Worm (Caenorhabditis elegans) whole organism, L3 larva: ENCODE results near the gene tmed-4.

Experiments used
- ZK546.5 ChIP-seq: sonication (generic microtip); optimal IDR thresholded peaks from 2 replicates; lab custom pipeline; 2017; ENCODE audit warnings: missing biosample characterization, missing genetic modification characterization
- ceh-9 ChIP-seq: sonication (generic microtip); optimal IDR thresholded peaks from 2 replicates; lab custom pipeline; 2018; ENCODE audit warnings: missing biosample characterization, missing genetic modification characterization
- elt-1 ChIP-seq: fragments of 150-350 bp; optimal IDR thresholded peaks from 2 replicates; lab custom pipeline; 2014; ENCODE audit warnings: missing biosample characterization, missing genetic modification characterization
- elt-3 ChIP-seq, 3 experiments: fragments of 150-350 bp in 1 of 3; sonication (generic microtip) in 2 of 3; optimal IDR thresholded peaks; 2 replicates in 2 of 3; 4 replicates in 1 of 3; lab custom pipeline; 2014 to 2017; ENCODE audit warnings: missing biosample characterization in 3 of 3, missing genetic modification characterization in 3 of 3
- eor-1 ChIP-seq, 2 experiments: fragments of 150-350 bp; optimal IDR thresholded peaks; 2 replicates each; lab custom pipeline; 2014 to 2018; ENCODE audit warnings: missing biosample characterization in 2 of 2, missing genetic modification characterization in 2 of 2
- fkh-10 ChIP-seq: sonication (generic microtip); optimal IDR thresholded peaks from 2 replicates; lab custom pipeline; 2017; ENCODE audit warnings: missing biosample characterization, missing genetic modification reagents, missing genetic modification characterization
- nhr-237 ChIP-seq: fragments of 150-350 bp; optimal IDR thresholded peaks from 2 replicates; lab custom pipeline; 2014; ENCODE audit warnings: missing biosample characterization, missing genetic modification characterization
- nhr-67 ChIP-seq: fragments of 150-350 bp; optimal IDR thresholded peaks from 2 replicates; lab custom pipeline; 2014; ENCODE audit warnings: missing biosample characterization, missing genetic modification characterization
- pha-4 ChIP-seq: fragments of 150-350 bp; optimal IDR thresholded peaks from 2 replicates; lab custom pipeline; 2014; ENCODE audit warnings: missing biosample characterization, missing genetic modification reagents, missing genetic modification characterization
- unc-39 ChIP-seq: sonication (generic microtip); optimal IDR thresholded peaks from 4 replicates; lab custom pipeline; 2017; ENCODE audit warnings: missing biosample characterization, missing genetic modification characterization

DNA sequence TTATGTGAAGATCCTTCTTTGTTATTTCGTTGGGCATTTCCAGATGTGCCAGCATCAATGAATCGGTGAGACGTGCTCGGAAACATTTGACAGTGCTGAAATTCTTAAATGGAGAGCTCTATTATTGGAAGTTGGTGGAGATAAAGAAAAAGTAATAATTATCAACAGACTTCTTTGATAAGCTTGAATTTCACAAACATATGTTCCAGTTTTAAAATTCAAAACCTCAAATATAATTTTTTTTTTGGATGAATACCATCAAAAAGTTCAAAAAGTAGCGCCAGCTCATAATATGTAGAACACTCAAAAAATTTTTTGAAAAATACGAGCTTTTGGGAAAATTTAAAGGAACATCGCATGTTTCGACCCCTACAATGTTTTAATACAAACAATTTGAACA is 45.2 kb upstream of the tmed-4 start, which contains the start of gene Y60A3A.25:
- no peak for TF ChIP-seq nhr-67
- no peak for TF ChIP-seq ZK546.5 (tag; lab: Kevin White, UChicago)
- TF ChIP-seq fkh-10 (GFP tag; lab: Kevin White, UChicago) = no peak
- no peak for TF ChIP-seq ceh-9 (tag; lab: Kevin White, UChicago)
- TF ChIP-seq pha-4 = no peak
- TF ChIP-seq unc-39 (tag; lab: Kevin White, UChicago) = no peak
- no peak for TF ChIP-seq elt-3 (tag; optimal IDR thresholded peaks at IDR 0.05; lab: Kevin White, UChicago)
- TF ChIP-seq elt-1 (tag; lab: Kevin White, UChicago) = no peak
- no peak for TF ChIP-seq nhr-237 (tag; lab: Kevin White, UChicago)
- TF ChIP-seq eor-1 (tag; optimal IDR thresholded peaks at IDR 0.05; lab: Kevin White, UChicago) = no peak
